Worm (Caenorhabditis elegans): ENCODE results near the gene K10G9.2.

- no peak for TF ChIP-seq nhr-90 (tag; optimal IDR thresholded peaks at IDR 0.05; ENCODE audit: poor library complexity)
- TF ChIP-seq jun-1 (tag; optimal IDR thresholded peaks at IDR 0.05), result no peak
- no peak for TF ChIP-seq F16B12.6 (tag; optimal IDR thresholded peaks at IDR 0.05)
- TF ChIP-seq ceh-8 (GFP tag; optimal IDR thresholded peaks at IDR 0.05), result no peak
- TF ChIP-seq fkh-8 (tag; optimal IDR thresholded peaks at IDR 0.05), result no peak
- TF ChIP-seq sup-37 (GFP tag; optimal IDR thresholded peaks at IDR 0.05), result no peak
- TF ChIP-seq mdl-1 (tag; optimal IDR thresholded peaks at IDR 0.05), result no peak
- no peak for TF ChIP-seq snpc-4 (tag; optimal IDR thresholded peaks at IDR 0.05)
- TF ChIP-seq ceh-63 (GFP tag; optimal IDR thresholded peaks at IDR 0.05), result no peak
- no peak for TF ChIP-seq elt-3 (tag; optimal IDR thresholded peaks at IDR 0.05)
These were observed 27.1 kb upstream of the K10G9.2 start, which contains the start of gene rip-1 for ce11 chrIII:10258641-10259040.

All from whole organism, L1 larva.